Worm (Caenorhabditis elegans) whole organism, L4/young adult: Measurements from ENCODE around the gene B0228.1.

Experiments used
- W03F9.2 ChIP-seq: fragments of 150-350 bp; optimal IDR thresholded peaks from 2 replicates; lab custom pipeline; 2014; ENCODE audit warnings: missing biosample characterization, missing genetic modification characterization
- dao-5 ChIP-seq: sonication (generic microtip); optimal IDR thresholded peaks from 2 replicates; lab custom pipeline; 2016; ENCODE audit warnings: missing genotype, missing genetic modification characterization, moderate library complexity, missing compliant biosample characterization
- him-1 ChIP-seq: sonication (generic microtip); optimal IDR thresholded peaks from 2 replicates; lab custom pipeline; 2016; ENCODE audit warnings: missing genotype, missing genetic modification reagents, missing genetic modification characterization, missing compliant biosample characterization

The B0228.1 gene

DNA sequence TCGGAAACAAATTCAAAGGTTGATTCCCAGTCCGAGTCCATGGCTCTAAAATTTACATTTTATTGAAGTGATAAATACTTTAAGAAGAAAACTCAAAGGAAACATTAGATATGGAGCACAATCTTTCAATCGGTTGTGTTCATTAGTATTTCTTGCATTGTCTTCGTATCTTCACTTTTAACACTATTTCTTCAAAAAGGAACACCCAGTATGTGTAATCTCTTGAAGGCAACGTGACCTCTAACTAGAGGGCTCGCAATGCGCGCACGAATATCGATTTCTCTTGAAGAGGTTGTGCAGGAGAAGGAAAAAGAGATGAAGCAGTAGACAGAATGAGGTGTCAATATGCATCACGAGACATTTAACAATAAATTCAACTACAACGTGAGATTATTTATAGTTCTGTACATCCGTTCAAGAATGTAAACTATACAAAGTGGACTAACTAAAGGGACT, at the start of gene B0228.1, which contains the start of gene B0228.6:
TSS of gene B0228.1 (plus strand) at position 228 of the 456 bp plus-strand sequence.
TSS of gene B0228.6 (minus strand) at position 51 of the 456 bp plus-strand sequence.
- TF ChIP-seq dao-5 (no peak), W03F9.2 (tag; lab: Kevin White, UChicago) (no peak), him-1 (tag; lab: Kevin White, UChicago) (no peak)

DNA sequence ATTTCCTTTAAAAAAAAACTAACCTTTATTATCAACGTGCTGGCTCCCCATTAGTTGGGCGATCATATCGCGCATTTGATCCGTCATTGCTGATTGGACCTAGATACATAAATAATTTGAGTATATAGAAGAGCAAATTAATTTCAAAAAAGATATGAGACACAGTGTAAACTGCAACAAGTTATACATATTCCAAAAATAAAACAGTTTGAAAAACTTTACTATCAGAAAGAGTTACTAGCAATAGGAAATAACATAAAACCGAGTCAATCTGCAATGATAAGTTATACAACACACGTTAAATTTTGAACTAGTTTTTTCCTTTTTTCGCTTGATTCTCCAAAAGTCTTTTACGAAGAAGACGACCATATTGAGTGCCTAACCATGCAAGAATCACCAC, 47.8 kb upstream of the B0228.1 start, which contains the start of gene luc-7L:
TSS of gene luc-7L (minus strand) at position 101 of the 400 bp plus-strand sequence.
- TF ChIP-seq him-1 (tag; lab: Kevin White, UChicago) (no peak), dao-5 (no peak), W03F9.2 (tag; lab: Kevin White, UChicago) (no peak)

DNA sequence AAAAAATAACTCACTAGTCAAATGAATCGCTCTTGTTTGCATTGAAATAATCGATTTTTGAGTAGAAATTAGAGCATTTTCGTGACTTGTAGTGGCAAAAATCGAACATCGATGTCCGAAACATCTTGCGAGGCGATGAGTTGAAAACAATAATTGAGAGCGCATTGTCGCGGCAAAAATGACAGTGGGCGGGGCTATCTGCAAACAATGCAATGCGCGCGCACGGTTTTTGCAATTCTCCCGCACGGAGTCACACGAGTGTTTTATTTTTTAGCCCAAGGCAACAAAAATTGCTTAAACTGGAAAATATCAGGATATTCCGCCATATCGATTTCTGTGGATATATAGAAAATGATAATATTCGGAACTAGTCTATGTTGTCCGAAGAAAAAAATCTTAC, 46.6 kb upstream of the B0228.1 start, which contains the start of gene B0495.9:
TSS of gene B0495.9 (minus strand) at position 171 of the 400 bp plus-strand sequence.
- no peak for TF ChIP-seq dao-5
- TF ChIP-seq W03F9.2 (tag; lab: Kevin White, UChicago), result peak; percentile 14
- TF ChIP-seq him-1 (tag; lab: Kevin White, UChicago), result peak; percentile 78

DNA sequence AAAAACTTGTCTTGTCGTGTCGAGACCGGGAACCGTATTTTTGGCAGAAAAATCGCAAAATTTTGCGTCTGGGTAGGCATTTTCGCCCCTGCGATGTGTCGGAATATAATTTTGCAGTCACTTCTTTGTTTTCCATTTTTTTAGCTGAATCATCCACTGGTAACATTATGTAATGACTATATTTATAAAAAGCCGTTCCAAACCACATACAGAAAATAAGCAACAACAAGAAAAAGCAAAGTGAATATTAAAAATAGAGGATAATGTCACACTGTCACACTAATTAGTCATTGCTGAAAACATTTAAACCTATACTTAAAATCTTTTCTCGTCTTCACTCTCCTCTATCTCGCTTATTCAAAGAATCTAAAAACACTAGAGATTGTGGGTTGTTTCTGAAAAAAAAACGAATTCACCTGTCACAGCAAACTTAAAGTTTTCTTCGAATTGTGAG, 45.8 kb upstream of the B0228.1 start, which contains the start of gene sre-1:
TSS of gene sre-1 (plus strand) at position 404 of the 454 bp plus-strand sequence.
- TF ChIP-seq him-1 (tag; lab: Kevin White, UChicago) (no peak), dao-5 (no peak), W03F9.2 (tag; lab: Kevin White, UChicago) (no peak)

DNA sequence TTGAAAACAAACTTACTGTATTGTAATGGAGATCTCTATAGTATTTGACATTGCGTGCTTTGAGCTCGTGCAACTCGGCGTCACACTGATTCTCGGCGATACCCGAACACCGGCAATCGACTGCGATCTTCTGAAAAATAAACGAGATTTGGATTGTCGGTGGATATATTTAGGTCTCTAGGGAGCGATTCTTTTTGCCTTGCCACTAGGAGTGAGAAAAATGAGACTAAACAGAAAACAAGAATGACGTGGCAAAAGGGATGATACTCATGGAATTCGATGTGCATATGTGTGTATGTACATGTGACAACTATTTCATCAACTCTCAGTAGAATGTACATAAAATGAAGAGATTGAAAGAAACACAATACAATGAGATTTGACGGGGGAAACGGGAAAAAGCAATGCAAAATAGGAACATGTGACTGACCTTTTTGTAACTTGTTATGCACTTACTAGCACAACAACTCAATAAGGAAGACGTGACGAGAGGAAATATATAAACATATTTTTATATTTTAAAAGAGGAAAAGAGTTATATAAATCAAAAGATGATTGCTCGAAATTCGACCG, 40.4 kb upstream of the B0228.1 start:
- TF ChIP-seq W03F9.2 (tag; lab: Kevin White, UChicago) (no peak), him-1 (tag; lab: Kevin White, UChicago) (no peak), dao-5 (no peak)

DNA sequence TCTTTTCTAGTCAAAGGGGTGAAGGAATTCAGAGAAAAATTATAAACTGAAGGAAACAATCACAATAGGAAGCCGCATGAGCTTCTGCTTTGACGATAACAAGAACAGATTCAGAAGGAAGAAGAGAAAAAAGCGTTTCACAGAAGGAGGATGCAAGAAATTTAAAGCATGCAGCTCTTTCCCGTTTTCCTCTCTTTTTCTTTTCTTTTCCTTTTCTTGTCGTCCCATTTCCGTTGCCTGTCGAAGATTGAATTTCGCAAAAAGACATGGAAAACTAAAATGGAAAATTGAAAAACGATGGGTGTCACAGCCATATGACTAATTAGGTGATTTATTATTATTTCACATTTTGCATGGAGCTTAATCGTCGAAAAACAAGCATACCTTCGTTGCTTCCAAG, 39.0 kb upstream of the B0228.1 start:
- TF ChIP-seq him-1 (tag; lab: Kevin White, UChicago), result no peak
- TF ChIP-seq dao-5, result no peak
- no peak for TF ChIP-seq W03F9.2 (tag; lab: Kevin White, UChicago)

DNA sequence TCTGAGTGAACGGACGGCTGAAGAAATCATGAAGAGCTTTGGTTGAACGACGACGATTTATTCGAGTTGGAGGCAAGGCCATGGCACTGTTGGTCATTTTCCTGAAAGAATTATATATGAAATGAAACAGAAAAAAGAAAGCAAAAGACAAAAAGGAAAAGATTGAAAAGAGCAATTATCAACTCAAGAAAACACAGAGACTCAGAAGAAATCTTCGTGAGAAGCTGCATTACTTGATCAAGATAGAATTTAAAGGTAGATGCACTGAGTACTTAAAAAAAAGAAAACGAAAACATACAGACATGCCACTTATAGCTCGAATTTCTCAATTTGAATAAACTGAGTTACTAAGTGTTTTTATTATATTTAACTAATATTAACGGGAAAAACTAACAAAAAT, 36.7 kb upstream of the B0228.1 start, which contains the start of gene cpna-5:
TSS of gene cpna-5 (minus strand) at position 101 of the 400 bp plus-strand sequence.
- no peak for TF ChIP-seq him-1 (tag; lab: Kevin White, UChicago)

DNA sequence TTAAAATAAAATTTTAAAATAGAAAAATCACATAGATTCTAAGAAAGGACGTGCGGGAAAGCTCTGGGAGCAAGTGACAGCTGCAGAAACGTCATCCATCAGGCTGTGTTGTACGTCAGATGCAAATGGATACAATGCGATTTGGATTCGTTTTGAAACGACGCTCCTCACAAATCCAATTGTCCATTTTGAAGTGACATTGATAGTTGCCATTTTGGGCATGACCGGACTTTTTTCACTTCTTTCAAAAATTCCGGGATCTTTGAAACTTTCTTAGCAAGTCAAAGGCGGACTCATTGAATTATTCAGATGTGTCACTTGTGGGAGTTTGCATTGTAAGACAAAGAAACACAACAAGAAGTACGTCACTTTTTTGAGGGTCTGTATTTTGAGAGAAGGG, 36.1 kb upstream of the B0228.1 start:
- TF ChIP-seq W03F9.2 (tag; lab: Kevin White, UChicago) (no peak), him-1 (tag; lab: Kevin White, UChicago) (no peak), dao-5 (no peak)

DNA sequence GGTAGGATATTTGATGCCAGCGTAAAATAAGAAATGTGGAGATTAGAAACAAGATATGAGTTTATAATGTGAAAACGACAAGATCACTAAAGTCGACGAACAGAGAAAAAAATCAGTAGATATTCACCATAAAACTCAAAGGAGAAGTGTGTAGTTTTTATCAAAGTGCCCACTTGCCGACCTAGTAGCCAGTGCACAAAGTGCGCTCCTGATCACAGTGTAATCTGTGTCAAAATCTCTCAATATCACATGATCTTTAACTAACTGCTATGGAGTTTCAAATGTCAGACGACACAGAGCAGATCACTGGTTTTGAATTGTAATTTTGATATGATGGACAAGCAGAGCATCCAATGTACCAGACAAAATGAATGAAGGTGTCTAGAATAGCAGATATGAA, 34.7 kb upstream of the B0228.1 start:
- TF ChIP-seq W03F9.2 (tag; lab: Kevin White, UChicago) (no peak), him-1 (tag; lab: Kevin White, UChicago) (no peak), dao-5 (no peak)

DNA sequence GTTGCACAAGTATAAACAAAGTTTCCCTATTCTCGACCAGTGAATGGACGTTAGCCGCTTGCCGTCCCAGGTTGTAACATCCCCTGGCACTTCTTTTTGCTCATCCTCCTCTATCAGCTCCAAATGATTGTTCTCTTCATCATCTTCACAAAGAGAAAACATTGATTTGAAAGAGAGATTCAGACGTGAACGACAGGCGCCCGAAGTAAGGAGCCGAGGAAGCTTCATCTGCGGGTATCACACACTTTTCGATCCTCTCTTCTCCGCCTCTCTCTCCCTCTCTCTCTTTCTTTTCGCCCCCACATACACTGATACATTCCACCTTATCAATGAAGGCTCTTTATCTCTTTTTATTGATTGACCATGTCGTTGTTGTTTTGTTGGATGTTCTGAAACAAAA, 32.4 kb upstream of the B0228.1 start:
- no peak for TF ChIP-seq dao-5
- TF ChIP-seq W03F9.2 (tag; lab: Kevin White, UChicago), result no peak
- no peak for TF ChIP-seq him-1 (tag; lab: Kevin White, UChicago)

DNA sequence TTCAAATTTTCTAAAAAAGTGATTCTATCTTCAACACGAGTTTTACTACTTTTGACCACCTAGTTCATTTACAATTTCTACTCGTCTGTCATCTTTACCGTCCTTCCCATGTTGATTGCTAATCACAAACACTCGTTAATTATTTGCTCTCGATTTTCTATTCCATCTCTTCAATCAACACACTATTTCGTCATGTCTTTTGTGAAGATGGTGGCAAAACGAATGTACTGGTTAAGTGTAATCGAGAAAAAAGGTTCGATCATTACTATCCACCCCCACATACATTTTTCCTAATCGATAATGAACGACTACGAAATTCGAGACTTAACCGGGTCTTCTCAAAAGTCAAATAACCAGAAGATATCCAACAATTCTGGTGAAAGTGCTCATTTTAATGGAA, 30.5 kb upstream of the B0228.1 start, which contains the start of gene cpna-2:
TSS of gene cpna-2 (plus strand) at position 301 of the 400 bp plus-strand sequence.
- no peak for TF ChIP-seq W03F9.2 (tag; lab: Kevin White, UChicago)
- no peak for TF ChIP-seq dao-5
- TF ChIP-seq him-1 (tag; lab: Kevin White, UChicago), result no peak

DNA sequence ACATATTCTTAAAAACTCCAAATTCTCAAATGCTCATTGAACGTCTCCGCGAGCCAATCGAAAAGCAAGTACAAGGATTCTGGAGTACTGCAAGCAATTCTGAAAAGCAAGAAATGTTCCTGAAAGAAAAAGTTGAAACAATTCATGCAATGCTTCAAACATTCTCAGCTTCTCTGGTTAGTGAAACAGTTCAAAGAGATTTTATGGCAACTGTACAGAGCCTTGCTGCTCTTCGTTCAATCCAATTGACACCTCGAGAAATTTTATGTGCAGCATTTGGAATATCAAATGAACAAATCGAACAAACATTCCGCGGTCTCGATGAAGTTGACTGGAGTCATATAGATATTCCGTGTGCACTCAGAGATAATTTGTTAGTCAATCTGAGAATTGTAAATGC, 18.4 kb upstream of the B0228.1 start:
- TF ChIP-seq W03F9.2 (tag; lab: Kevin White, UChicago) (no peak), him-1 (tag; lab: Kevin White, UChicago) (no peak), dao-5 (no peak)

DNA sequence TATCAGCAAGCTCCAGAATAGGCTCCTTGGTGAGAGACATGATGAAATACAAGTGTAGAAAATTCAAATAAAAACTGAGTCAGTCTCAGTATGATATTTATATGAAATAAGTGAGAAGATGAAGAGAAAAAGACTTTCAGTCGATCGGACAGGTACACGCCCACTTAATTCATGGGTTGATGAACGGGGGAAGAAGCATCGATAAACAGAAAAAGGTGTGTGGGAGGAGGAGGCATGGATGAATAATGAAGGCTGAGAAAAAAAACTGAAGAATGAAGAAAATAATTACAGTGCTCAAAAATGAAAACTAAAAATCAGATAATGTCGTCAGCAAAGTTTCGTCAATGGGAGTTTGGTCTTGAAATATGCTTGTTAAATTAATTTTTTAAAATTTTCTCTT, 1.6 kb upstream of the B0228.1 start, which contains the start of gene trx-1:
TSS of gene trx-1 (minus strand) at position 101 of the 400 bp plus-strand sequence.
- TF ChIP-seq him-1 (tag; lab: Kevin White, UChicago) (no peak), dao-5 (no peak)

DNA sequence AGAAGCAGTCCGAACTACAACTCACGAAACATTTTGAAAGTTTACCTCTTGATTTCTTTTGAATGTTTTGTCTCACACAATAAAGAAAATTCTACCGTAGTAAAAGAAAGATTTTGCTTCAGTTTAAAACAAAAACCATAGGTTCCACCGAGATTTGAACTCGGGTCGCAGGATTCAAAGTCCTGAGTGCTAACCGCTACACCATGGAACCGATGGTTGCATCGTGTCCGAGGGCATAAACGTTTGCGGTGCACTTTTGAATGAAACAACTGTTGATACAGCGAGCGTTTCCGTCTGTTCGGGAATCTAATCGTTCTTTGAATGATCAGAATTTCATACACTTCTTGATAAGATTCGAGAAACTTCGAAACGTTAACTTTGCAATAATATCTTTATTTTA, 1.7 kb downstream of the B0228.1 start:
- no peak for TF ChIP-seq him-1 (tag; lab: Kevin White, UChicago)
- peak; percentile 32 for TF ChIP-seq W03F9.2 (tag; lab: Kevin White, UChicago)
- peak; percentile 38 for TF ChIP-seq dao-5
